Fruit fly (Drosophila melanogaster) whole organism, pupa: Measurements from ENCODE around the gene CG13999.

ENCODE experiments used
- CG13204 ChIP-seq: fragments of 200-800 bp; sonication (Bioruptor generic); optimal IDR thresholded peaks from 2 replicates; lab custom pipeline; 2018; ENCODE audit warnings: missing biosample characterization, mild to moderate bottlenecking, missing genetic modification characterization, moderate library complexity
- CG8301 ChIP-seq: fragments of 200-800 bp; sonication (Bioruptor generic); optimal IDR thresholded peaks from 2 replicates; lab custom pipeline; 2018; ENCODE audit warnings: missing biosample characterization, mild to moderate bottlenecking, missing genetic modification characterization
- EcR ChIP-seq: fragments of 200-800 bp; sonication (Bioruptor generic); optimal IDR thresholded peaks from 3 replicates; lab custom pipeline; 2019; ENCODE audit warnings: missing biosample characterization, missing genetic modification characterization, mild to moderate bottlenecking, moderate library complexity, missing genetic modification reagents
- Pif1A ChIP-seq: fragments of 200-800 bp; sonication (Bioruptor generic); optimal IDR thresholded peaks from 3 replicates; lab custom pipeline; 2016; ENCODE audit warnings: missing biosample characterization, missing genetic modification characterization
- rn ChIP-seq: fragments of 200-800 bp; sonication (Bioruptor generic); IDR thresholded peaks from 2 replicates; pipeline ENCODE4 v1.3.6; 2022; ENCODE audit warnings: missing biosample characterization, missing genetic modification characterization

DNA sequence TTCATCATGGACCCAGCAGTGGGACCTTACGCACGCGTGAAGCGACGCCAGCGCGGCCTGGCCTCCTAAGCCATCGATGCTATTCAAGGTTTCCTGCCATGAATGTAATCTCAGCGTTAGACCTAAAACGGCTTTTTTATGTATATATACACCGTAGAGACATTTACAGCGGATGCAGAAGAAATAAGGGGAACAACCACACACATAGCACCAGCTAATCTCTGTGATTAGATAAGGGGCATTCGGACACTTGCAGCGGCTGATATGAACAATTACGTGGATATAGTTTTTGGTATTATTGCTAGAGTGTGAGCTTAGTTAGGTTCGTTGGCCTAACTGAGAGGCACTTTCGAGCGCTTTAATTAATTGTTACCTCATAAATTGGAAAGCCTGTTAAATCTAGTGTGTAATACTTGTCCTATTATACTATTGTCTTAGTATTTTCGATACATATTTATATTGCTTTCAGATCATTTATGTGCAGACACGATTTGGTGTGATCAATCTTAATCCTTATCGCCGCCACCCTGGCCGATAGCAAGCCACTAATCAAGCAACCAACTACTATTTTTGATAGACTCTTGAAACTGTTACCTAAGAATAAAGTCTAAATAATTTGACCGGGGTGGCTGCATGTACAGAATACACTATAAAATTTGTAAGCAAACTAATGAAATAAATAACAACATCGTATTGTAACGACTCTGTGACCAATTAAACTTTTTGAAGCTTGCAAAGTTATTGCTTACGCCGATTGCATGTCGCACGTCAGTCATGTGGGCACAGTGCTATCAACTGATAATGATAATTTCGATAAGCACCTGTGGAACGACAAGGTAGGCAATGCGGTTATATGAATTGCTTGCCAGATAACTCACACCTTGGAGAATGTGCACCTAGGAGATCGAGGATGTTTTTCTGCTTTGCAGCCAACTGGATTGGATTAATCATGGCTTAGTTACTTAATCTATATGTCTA, 32.1 kb upstream of the CG13999 start:
- TF ChIP-seq rn (GFP tag; lab: Robert Waterston, UW) (no peak), EcR (no peak), Pif1A (GFP tag; lab: Kevin White, UChicago) (no peak), CG8301 (no peak), CG13204 (GFP tag; lab: Kevin White, UChicago) (no peak)
